Fruit fly (Drosophila melanogaster) whole organism, embryonic: ENCODE data around the gene Hat1.

ENCODE experiments used
- Atf3 ChIP-seq: fragments of 200-800 bp; sonication (Bioruptor generic); optimal IDR thresholded peaks from 3 replicates; lab custom pipeline; 2016; ENCODE audit warnings: missing biosample characterization, missing genetic modification characterization
- B-H1 ChIP-seq: fragments of 200-800 bp; sonication (Bioruptor generic); IDR thresholded peaks from 3 replicates; pipeline ENCODE4 v1.3.6; 2022; ENCODE audit warnings: missing biosample characterization, missing genetic modification characterization
- CG12299 ChIP-seq: fragments of 200-800 bp; sonication (Bioruptor generic); optimal IDR thresholded peaks from 2 replicates; lab custom pipeline; 2018; ENCODE audit warnings: missing biosample characterization, mild to moderate bottlenecking, missing genetic modification characterization
- CG15073 ChIP-seq: fragments of 200-800 bp; sonication (Bioruptor generic); optimal IDR thresholded peaks from 2 replicates; lab custom pipeline; 2016; ENCODE audit warnings: missing biosample characterization, missing genetic modification characterization
- CG1603 ChIP-seq: fragments of 200-800 bp; sonication (Bioruptor generic); optimal IDR thresholded peaks from 2 replicates; lab custom pipeline; 2019; ENCODE audit warnings: missing biosample characterization, mild to moderate bottlenecking, missing genetic modification characterization, moderate library complexity
- CG1647 ChIP-seq: fragments of 200-800 bp; sonication (Bioruptor generic); optimal IDR thresholded peaks from 3 replicates; lab custom pipeline; 2016; ENCODE audit warnings: missing biosample characterization, missing genetic modification characterization
- CG17359 ChIP-seq: fragments of 200-800 bp; sonication (Bioruptor generic); optimal IDR thresholded peaks from 3 replicates; lab custom pipeline; 2018; ENCODE audit warnings: missing biosample characterization, mild to moderate bottlenecking, missing genetic modification characterization, moderate library complexity
- CG17385 ChIP-seq: fragments of 200-800 bp; sonication (Bioruptor generic); optimal IDR thresholded peaks from 3 replicates; lab custom pipeline; 2018; ENCODE audit warnings: missing biosample characterization, mild to moderate bottlenecking, missing genetic modification characterization
- CG1792 ChIP-seq: fragments of 200-800 bp; sonication (Bioruptor generic); optimal IDR thresholded peaks from 2 replicates; lab custom pipeline; 2016; ENCODE audit warnings: missing biosample characterization, missing genetic modification characterization
- CG18011 ChIP-seq: fragments of 200-800 bp; sonication (Bioruptor generic); optimal IDR thresholded peaks from 2 replicates; lab custom pipeline; 2017; ENCODE audit warnings: missing biosample characterization, missing genetic modification characterization, mild to moderate bottlenecking, moderate library complexity, missing genotype
- CG2120 ChIP-seq: fragments of 200-800 bp; sonication (Bioruptor generic); optimal IDR thresholded peaks from 3 replicates; lab custom pipeline; 2016; ENCODE audit warnings: missing biosample characterization, missing genetic modification characterization
- CG2199 ChIP-seq: fragments of 200-800 bp; sonication (Bioruptor generic); IDR thresholded peaks from 3 replicates; pipeline ENCODE4 v1.3.6; 2022; ENCODE audit warnings: missing biosample characterization, missing genetic modification characterization
- CG2889 ChIP-seq: fragments of 200-800 bp; sonication (Bioruptor generic); IDR thresholded peaks from 3 replicates; pipeline ENCODE4 v1.3.6; 2022; ENCODE audit warnings: missing biosample characterization, missing genetic modification characterization
- CG31441 ChIP-seq: fragments of 200-800 bp; sonication (Bioruptor generic); IDR thresholded peaks from 2 replicates; pipeline ENCODE4 v1.3.6; 2022; ENCODE audit warnings: missing biosample characterization, missing genetic modification characterization
- CG3847 ChIP-seq: fragments of 200-800 bp; sonication (Bioruptor generic); IDR thresholded peaks from 2 replicates; pipeline ENCODE4 v1.3.6; 2022; ENCODE audit warnings: missing biosample characterization, missing genetic modification characterization
- CG4360 ChIP-seq: fragments of 200-800 bp; sonication (Bioruptor generic); IDR thresholded peaks from 2 replicates; pipeline ENCODE4 v1.3.6; 2022; ENCODE audit warnings: missing biosample characterization, missing genetic modification characterization
- CG6791 ChIP-seq: fragments of 200-800 bp; sonication (Bioruptor generic); IDR thresholded peaks from 3 replicates; pipeline ENCODE4 v1.3.6; 2022; ENCODE audit warnings: missing biosample characterization, missing genetic modification characterization; ENCODE audit not compliant: partially characterized antibody
- CG7987 ChIP-seq: fragments of 200-800 bp; sonication (Bioruptor generic); optimal IDR thresholded peaks from 2 replicates; lab custom pipeline; 2018; ENCODE audit warnings: missing biosample characterization, mild to moderate bottlenecking, missing genetic modification characterization, moderate library complexity
- D19A ChIP-seq: fragments of 200-800 bp; optimal IDR thresholded peaks from 3 replicates; lab custom pipeline; 2019; ENCODE audit warnings: missing biosample characterization, mild to moderate bottlenecking, missing genetic modification characterization, moderate library complexity
- Dip2 ChIP-seq: fragments of 200-800 bp; sonication (Bioruptor generic); IDR thresholded peaks from 2 replicates; pipeline ENCODE4 v1.3.6; 2022; ENCODE audit warnings: missing biosample characterization, missing genetic modification characterization
- ERR ChIP-seq: fragments of 200-800 bp; sonication (Bioruptor generic); optimal IDR thresholded peaks from 2 replicates; lab custom pipeline; 2016; ENCODE audit warnings: missing biosample characterization, missing genetic modification characterization
- Eip74EF ChIP-seq, 2 experiments: fragments of 200-800 bp in 1 of 2; fragments of >200 bp in 1 of 2; sonication (Bioruptor generic) in 1 of 2; optimal IDR thresholded peaks; 2 replicates each; lab custom pipeline; 2017 to 2019; ENCODE audit warnings: missing biosample characterization in 2 of 2, missing genetic modification characterization in 2 of 2, mild to moderate bottlenecking in 1 of 2, moderate library complexity in 1 of 2
- HHEX ChIP-seq: fragments of 200-800 bp; sonication (Bioruptor generic); optimal IDR thresholded peaks from 3 replicates; lab custom pipeline; 2017; ENCODE audit warnings: missing biosample characterization, mild to moderate bottlenecking, missing genetic modification characterization, missing genetic modification reagents
- Hey ChIP-seq: fragments of 200-800 bp; sonication (Bioruptor generic); optimal IDR thresholded peaks from 3 replicates; lab custom pipeline; 2018; ENCODE audit warnings: missing biosample characterization, mild to moderate bottlenecking, missing genetic modification characterization
- Hr78 ChIP-seq, 2 experiments: fragments of 200-800 bp in 1 of 2; fragments of >200 bp in 1 of 2; sonication (Bioruptor generic) in 1 of 2; optimal IDR thresholded peaks; 2 replicates each; lab custom pipeline; 2017 to 2019; ENCODE audit warnings: missing biosample characterization in 2 of 2, missing genetic modification characterization in 2 of 2, mild to moderate bottlenecking in 1 of 2, moderate library complexity in 1 of 2
- Nf-YB ChIP-seq: fragments of 200-800 bp; sonication (Bioruptor generic); optimal IDR thresholded peaks from 3 replicates; lab custom pipeline; 2019; ENCODE audit warnings: missing biosample characterization, mild to moderate bottlenecking, missing genetic modification characterization, moderate library complexity
- Stat92E ChIP-seq, 3 experiments: fragments of >200 bp in 2 of 3; fragments of 200-800 bp in 1 of 3; sonication (Bioruptor generic) in 1 of 3; optimal IDR thresholded peaks; 2 replicates each; lab custom pipeline; 2017 to 2019; ENCODE audit warnings: missing biosample characterization in 3 of 3, missing genetic modification characterization in 3 of 3, mild to moderate bottlenecking in 1 of 3, moderate library complexity in 1 of 3
- al ChIP-seq: fragments of 200-800 bp; sonication (Bioruptor generic); IDR thresholded peaks from 2 replicates; pipeline ENCODE4 v1.3.6; 2022; ENCODE audit warnings: missing biosample characterization, missing genetic modification characterization
- ap ChIP-seq: fragments of 200-800 bp; sonication (Bioruptor generic); IDR thresholded peaks from 2 replicates; pipeline ENCODE4 v1.3.6; 2022; ENCODE audit warnings: missing biosample characterization, missing genetic modification characterization
- btn ChIP-seq: fragments of 200-800 bp; sonication (Bioruptor generic); optimal IDR thresholded peaks from 2 replicates; lab custom pipeline; 2016; ENCODE audit warnings: missing biosample characterization, missing genetic modification characterization
- chif ChIP-seq, 2 experiments: fragments of 200-800 bp; sonication (Bioruptor generic); optimal IDR thresholded peaks; 3 replicates each; lab custom pipeline; 2016; ENCODE audit warnings: missing biosample characterization in 2 of 2, missing genetic modification characterization in 2 of 2
- chn ChIP-seq: fragments of 200-800 bp; sonication (Bioruptor generic); optimal IDR thresholded peaks from 2 replicates; lab custom pipeline; 2016; ENCODE audit warnings: missing biosample characterization, missing genetic modification characterization
- crp ChIP-seq, 2 experiments: fragments of 200-800 bp; sonication (Bioruptor generic); optimal IDR thresholded peaks; 2 replicates in 1 of 2; 3 replicates in 1 of 2; lab custom pipeline; 2017; ENCODE audit warnings: missing biosample characterization in 2 of 2, missing genetic modification characterization in 2 of 2, mild to moderate bottlenecking in 1 of 2, moderate library complexity in 1 of 2
- esg ChIP-seq: fragments of 200-800 bp; sonication (Bioruptor generic); conservative IDR thresholded peaks from 2 replicates; pipeline ENCODE4 v1.3.6; 2022; ENCODE audit warnings: missing biosample characterization, missing genetic modification characterization
- fu2 ChIP-seq: fragments of 200-800 bp; sonication (Bioruptor generic); optimal IDR thresholded peaks from 2 replicates; lab custom pipeline; 2016; ENCODE audit warnings: missing biosample characterization, missing genetic modification characterization
- kay ChIP-seq: fragments of 200-800 bp; sonication (Bioruptor generic); optimal IDR thresholded peaks from 2 replicates; lab custom pipeline; 2016; ENCODE audit warnings: missing biosample characterization, missing genetic modification characterization
- mirr ChIP-seq: fragments of 200-800 bp; sonication (Bioruptor generic); optimal IDR thresholded peaks from 3 replicates; lab custom pipeline; 2018; ENCODE audit warnings: missing biosample characterization, mild to moderate bottlenecking, missing genetic modification characterization
- phol ChIP-seq: fragments of 200-800 bp; sonication (Bioruptor generic); optimal IDR thresholded peaks from 3 replicates; lab custom pipeline; 2018; ENCODE audit warnings: missing biosample characterization, mild to moderate bottlenecking, missing genetic modification characterization, moderate library complexity
- prd ChIP-seq, 3 experiments: fragments of >200 bp in 2 of 3; fragments of 200-800 bp in 1 of 3; sonication (Bioruptor generic) in 1 of 3; optimal IDR thresholded peaks in 2 of 3; IDR thresholded peaks in 1 of 3; 2 replicates in 2 of 3; 3 replicates in 1 of 3; pipeline versions ENCODE4 v1.3.6 to Lab custom; 2017 to 2022; ENCODE audit warnings: missing biosample characterization in 1 of 3, missing genetic modification characterization in 1 of 3
- salm ChIP-seq: fragments of 200-800 bp; sonication (Bioruptor generic); optimal IDR thresholded peaks from 2 replicates; lab custom pipeline; 2018; ENCODE audit warnings: missing biosample characterization, mild to moderate bottlenecking, missing genetic modification characterization
- sc ChIP-seq, 3 experiments: fragments of >200 bp in 2 of 3; fragments of 200-800 bp in 1 of 3; sonication (Bioruptor generic) in 1 of 3; optimal IDR thresholded peaks; 2 replicates in 2 of 3; 3 replicates in 1 of 3; lab custom pipeline; 2017; ENCODE audit warnings: mild to moderate bottlenecking in 1 of 3, missing biosample characterization in 1 of 3, missing genetic modification characterization in 1 of 3, missing genetic modification reagents in 1 of 3
- schlank ChIP-seq: fragments of 200-800 bp; sonication (Bioruptor generic); optimal IDR thresholded peaks from 2 replicates; lab custom pipeline; 2018; ENCODE audit warnings: missing biosample characterization, mild to moderate bottlenecking, missing genetic modification characterization
- sens ChIP-seq: fragments of 200-800 bp; sonication (Bioruptor generic); peaks from one replicate; lab custom pipeline; 2016; ENCODE audit warnings: missing biosample characterization, missing genetic modification characterization
- sima ChIP-seq: fragments of 200-800 bp; sonication (Bioruptor generic); optimal IDR thresholded peaks from 2 replicates; lab custom pipeline; 2016; ENCODE audit warnings: missing biosample characterization, missing genetic modification characterization
- slbo ChIP-seq: fragments of 200-800 bp; sonication (Bioruptor generic); IDR thresholded peaks from 2 replicates; pipeline ENCODE4 v1.3.6; 2022; ENCODE audit warnings: missing biosample characterization, missing genetic modification characterization
- sna ChIP-seq: fragments of 200-800 bp; sonication (Bioruptor generic); IDR thresholded peaks from 2 replicates; pipeline ENCODE4 v1.3.6; 2022; ENCODE audit warnings: missing biosample characterization, missing genetic modification characterization; ENCODE audit not compliant: partially characterized antibody
- tin ChIP-seq: fragments of 200-800 bp; sonication (Bioruptor generic); optimal IDR thresholded peaks from 3 replicates; lab custom pipeline; 2016; ENCODE audit warnings: missing biosample characterization, missing genetic modification characterization
- tx ChIP-seq: fragments of 200-800 bp; sonication (Bioruptor generic); optimal IDR thresholded peaks from 2 replicates; lab custom pipeline; 2016; ENCODE audit warnings: missing biosample characterization, missing genetic modification characterization
- vvl ChIP-seq: fragments of 200-800 bp; sonication (Bioruptor generic); IDR thresholded peaks from 2 replicates; pipeline ENCODE4 v1.3.6; 2022; ENCODE audit warnings: missing biosample characterization, missing genetic modification characterization

Gene Hat1

dm6 chr3R:5824456-5824855 lies 35.3 kb upstream of the Hat1 start, which contains the start of the genes Sec20 and dgrn (continued):
- TF ChIP-seq vvl (GFP tag; lab: Robert Waterston, UW) (no peak; the same call in none of the 2 replicates), fu2 (GFP tag; lab: Kevin White, UChicago) (no peak), CG2120 (GFP tag; lab: Kevin White, UChicago) (peak; percentile 84), Atf3 (GFP tag; lab: Kevin White, UChicago) (peak; percentile 2), schlank (tag; lab: Kevin White, UChicago) (no peak), kay (GFP tag; lab: Kevin White, UChicago) (peak; percentile 44), salm (no peak), CG15073 (GFP tag; lab: Kevin White, UChicago) (no peak), Hr78 (GFP tag; optimal IDR thresholded peaks at IDR 0.05; lab: Kevin White, UChicago) (no peak), sna (GFP tag; lab: Robert Waterston, UW) (peak; percentile 95), btn (no peak), Eip74EF (GFP tag; optimal IDR thresholded peaks at IDR 0.05; lab: Kevin White, UChicago) (no peak), Stat92E (GFP tag; optimal IDR thresholded peaks at IDR 0.05; lab: Kevin White, UChicago) (peak in 1 of 3 experiments; percentile 69), ERR (GFP tag; lab: Kevin White, UChicago) (no peak), CG2199 (0 out of 3 replicates have a peak, but pooled peaks have one; percentile 28), CG2889 (GFP tag; lab: Robert Waterston, UW) (no peak), CG4360 (GFP tag; lab: Robert Waterston, UW) (no peak), chif (GFP tag; optimal IDR thresholded peaks at IDR 0.05; lab: Kevin White, UChicago) (no peak), al (GFP tag; lab: Robert Waterston, UW) (peak; percentile 47; the same call in 1 of the 2 replicates), mirr (GFP tag; lab: Kevin White, UChicago) (no peak), CG7987 (GFP tag; lab: Kevin White, UChicago) (no peak), tx (GFP tag; lab: Kevin White, UChicago) (no peak), sc (optimal IDR thresholded peaks at IDR 0.05; lab: Kevin White, UChicago) (no peak), sc (GFP tag; optimal IDR thresholded peaks at IDR 0.05; lab: Kevin White, UChicago) (peak; percentile 30), CG6791 (GFP tag; lab: Robert Waterston, UW) (peak; percentile 92), sens (GFP tag; lab: Kevin White, UChicago) (peak; percentile 86), CG1647 (GFP tag; lab: Kevin White, UChicago) (peak; percentile 67), prd (optimal IDR thresholded peaks at IDR 0.05; lab: Kevin White, UChicago) (no peak), prd (GFP tag; IDR thresholded peaks at IDR 0.05; lab: Robert Waterston, UW) (peak; percentile 75), HHEX (GFP tag; lab: Kevin White, UChicago) (peak; percentile 7), tin (peak; percentile 65), chn (GFP tag; lab: Kevin White, UChicago) (peak; percentile 50), CG18011 (no peak), Dip2 (GFP tag; lab: Robert Waterston, UW) (no peak), D19A (tag; lab: Kevin White, UChicago) (peak; percentile 70), B-H1 (GFP tag; lab: Robert Waterston, UW) (no peak), crp (GFP tag; optimal IDR thresholded peaks at IDR 0.05; lab: Kevin White, UChicago) (peak in 1 of 2 experiments; percentile 6), ap (GFP tag; lab: Robert Waterston, UW) (no peak), phol (peak; percentile 87), esg (GFP tag; lab: Robert Waterston, UW) (0 out of 2 replicates have a peak, but pooled peaks have one; percentile 37), CG31441 (GFP tag; lab: Robert Waterston, UW) (peak; percentile 78), CG12299 (tag; lab: Kevin White, UChicago) (peak; percentile 28), Nf-YB (GFP tag; lab: Kevin White, UChicago) (no peak), CG17385 (GFP tag; lab: Kevin White, UChicago) (peak; percentile 44), slbo (GFP tag; lab: Robert Waterston, UW) (peak; percentile 84), CG17359 (tag; lab: Kevin White, UChicago) (peak; percentile 29), CG1792 (no peak), CG1603 (tag; lab: Kevin White, UChicago) (peak; percentile 41), CG3847 (GFP tag; lab: Robert Waterston, UW) (peak; percentile 77), Hey (tag; lab: Kevin White, UChicago) (no peak), sima (GFP tag; lab: Kevin White, UChicago) (no peak)
